Worm (Caenorhabditis elegans): ENCODE measurements around the gene F48F7.5.

F48F7.5 gene

DNA sequence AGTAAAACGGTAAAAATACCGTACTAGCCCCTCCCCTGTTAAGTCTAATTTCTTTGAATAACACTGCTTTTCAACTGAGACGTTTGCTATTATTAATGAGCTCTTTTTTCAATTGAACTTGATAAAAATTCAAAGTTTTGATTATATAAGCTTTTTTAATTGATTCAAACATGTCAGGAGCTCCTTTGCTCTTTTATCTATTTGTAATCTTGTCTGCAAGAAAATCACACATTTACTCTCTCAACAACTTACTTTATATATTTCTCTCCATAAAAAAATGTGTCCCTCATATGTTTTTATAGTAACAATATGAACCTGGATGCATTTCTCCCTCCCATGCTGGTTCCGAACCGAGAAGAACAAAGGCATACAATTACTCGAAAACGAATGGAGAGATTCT, 44.8 kb downstream of the F48F7.5 start, which contains the start of gene C04C11.1:
Gene C04C11.1, plus strand, starts transcription at position 301 of the 400 bp plus-strand sequence.
- no peak for TF ChIP-seq rbr-2 (tag; optimal IDR thresholded peaks at IDR 0.05)

- TF ChIP-seq nhr-102 (tag; optimal IDR thresholded peaks at IDR 0.05) (no peak), R02D3.7 (tag; optimal IDR thresholded peaks at IDR 0.05) (no peak), rbr-2 (tag; optimal IDR thresholded peaks at IDR 0.05) (no peak), dve-1 (tag; optimal IDR thresholded peaks at IDR 0.05; ENCODE audit: insufficient read depth) (peak; percentile 1), daf-16 (GFP tag; optimal IDR thresholded peaks at IDR 0.05) (no peak), daf-16 (tag; optimal IDR thresholded peaks at IDR 0.05) (peak; percentile 67), nhr-48 (tag; optimal IDR thresholded peaks at IDR 0.05) (peak; percentile 21), mes-2 (tag; optimal IDR thresholded peaks at IDR 0.05; ENCODE audit: poor library complexity, severe bottlenecking) (peak; percentile 14), pqm-1 (tag; optimal IDR thresholded peaks at IDR 0.05) (peak; percentile 44), nhr-25 (tag; optimal IDR thresholded peaks at IDR 0.05; ENCODE audit: borderline replicate concordance, insufficient read depth) (peak; percentile 1), hlh-11 (tag; optimal IDR thresholded peaks at IDR 0.05) (peak; percentile 46), sdz-12 (GFP tag; optimal IDR thresholded peaks at IDR 0.05) (no peak), ama-1 (optimal IDR thresholded peaks at IDR 0.05) (no peak), mxl-3 (GFP tag; optimal IDR thresholded peaks at IDR 0.05) (peak; percentile 47), nhr-28 (tag; optimal IDR thresholded peaks at IDR 0.05) (peak; percentile 42), ztf-7 (tag; optimal IDR thresholded peaks at IDR 0.05) (no peak), fkh-10 (GFP tag; optimal IDR thresholded peaks at IDR 0.05) (no peak), T20F7.1 (GFP tag; optimal IDR thresholded peaks at IDR 0.05) (no peak), nhr-111 (GFP tag; optimal IDR thresholded peaks at IDR 0.05) (no peak), Y48G9A.11 (GFP tag; IDR thresholded peaks at IDR 0.05) (no peak), zip-11 (GFP tag; IDR thresholded peaks at IDR 0.05) (no peak), nhr-237 (tag; optimal IDR thresholded peaks at IDR 0.05) (no peak), attf-4 (tag; optimal IDR thresholded peaks at IDR 0.05) (no peak), aha-1 (tag) (peak; percentile 4), unc-130 (GFP tag; optimal IDR thresholded peaks at IDR 0.05) (no peak), nhr-41 (GFP tag; IDR thresholded peaks at IDR 0.05) (peak; percentile 71; the same call in 1 of the 2 replicates), dmd-6 (GFP tag; IDR thresholded peaks at IDR 0.05) (peak; percentile 50), mxl-2 (GFP tag; conservative IDR thresholded peaks at IDR 0.05) (no peak), zip-2 (tag; optimal IDR thresholded peaks at IDR 0.05) (no peak), mep-1 (tag; optimal IDR thresholded peaks at IDR 0.05) (peak; percentile 49), duxl-1 (tag; optimal IDR thresholded peaks at IDR 0.05; ENCODE audit: poor library complexity) (no peak), T26A8.4 (GFP tag; IDR thresholded peaks at IDR 0.05) (no peak), pha-4 (GFP tag; IDR thresholded peaks at IDR 0.05) (no peak), pha-4 (tag; optimal IDR thresholded peaks at IDR 0.05) (no peak), nhr-76 (tag; optimal IDR thresholded peaks at IDR 0.05) (no peak), set-16 (GFP tag; IDR thresholded peaks at IDR 0.05) (no peak), F26F4.8 (GFP tag; conservative IDR thresholded peaks at IDR 0.05) (no peak), zfp-3 (GFP tag; conservative IDR thresholded peaks at IDR 0.05) (no peak), F49E8.2 (tag; optimal IDR thresholded peaks at IDR 0.05; ENCODE audit: borderline replicate concordance) (no peak), unc-62 (GFP tag; optimal IDR thresholded peaks at IDR 0.05 in 1 of 2) (no peak), unc-62 (tag; optimal IDR thresholded peaks at IDR 0.05) (no peak), daf-19 (GFP tag; conservative IDR thresholded peaks at IDR 0.05) (no peak), spr-3 (GFP tag; optimal IDR thresholded peaks at IDR 0.05) (no peak), Y105C5A.15 (GFP tag; IDR thresholded peaks at IDR 0.05) (no peak), nhr-10 (tag; optimal IDR thresholded peaks at IDR 0.05) (no peak), arid-1 (GFP tag; conservative IDR thresholded peaks at IDR 0.05) (no peak), daf-8 (GFP tag; IDR thresholded peaks at IDR 0.05) (no peak), aly-2 (tag; optimal IDR thresholded peaks at IDR 0.05) (no peak)
These were observed 49.0 kb downstream of the F48F7.5 start for ce11 chrX:14024400-14024953.
